Worm (Caenorhabditis elegans) whole organism, L4/young adult: Measurements from ENCODE around the gene pkg-2.

ENCODE experiments used
- W03F9.2 ChIP-seq: fragments of 150-350 bp; optimal IDR thresholded peaks from 2 replicates; lab custom pipeline; 2014; ENCODE audit warnings: missing biosample characterization, missing genetic modification characterization
- dao-5 ChIP-seq: sonication (generic microtip); optimal IDR thresholded peaks from 2 replicates; lab custom pipeline; 2016; ENCODE audit warnings: missing genotype, missing genetic modification characterization, moderate library complexity, missing compliant biosample characterization
- him-1 ChIP-seq: sonication (generic microtip); optimal IDR thresholded peaks from 2 replicates; lab custom pipeline; 2016; ENCODE audit warnings: missing genotype, missing genetic modification reagents, missing genetic modification characterization, missing compliant biosample characterization

- no peak for TF ChIP-seq W03F9.2
- TF ChIP-seq him-1: no peak
- TF ChIP-seq dao-5 (tag; lab: Kevin White, UChicago): no peak
Measured at ce11 chrIV:8520594-8520993, at the start of gene pkg-2.
